In the genomic region with DNA sequence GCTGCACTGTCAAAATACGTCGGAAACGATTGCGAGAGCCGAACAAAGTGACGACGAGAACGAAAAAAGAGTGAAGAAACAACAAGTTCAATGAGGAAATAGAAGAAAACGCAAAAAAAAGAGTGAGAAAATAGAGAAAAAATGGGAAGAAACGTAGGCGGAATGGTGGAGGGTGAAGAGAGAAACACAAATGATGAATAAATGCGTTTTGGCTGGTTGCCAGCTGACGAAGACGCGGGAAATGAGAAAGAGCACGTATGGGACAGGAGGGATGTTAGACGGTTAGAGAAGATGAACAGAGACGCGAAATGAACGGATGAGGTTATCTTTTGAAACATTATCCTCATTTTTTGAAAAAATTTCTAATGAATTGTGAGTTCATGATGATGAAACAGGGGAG, we compare ENCODE assay signal across 1 worm cellular context.
TF ChIP-seq lines count a peak whose summit lies in the region.

No protein-coding gene starts in this region.

TF ChIP-seq in whole organism, L1 larva, 84 proteins besides CTCF, POLR2A, EP300 and RAD21 (continued from another document):
- no peak for TF ChIP-seq egl-13 (tag; optimal IDR thresholded peaks at IDR 0.05; lab: Kevin White, UChicago)
- TF ChIP-seq rnt-1 (tag; optimal IDR thresholded peaks at IDR 0.05; lab: Kevin White, UChicago) = peak; percentile 49
- no peak for TF ChIP-seq nhr-76 (tag; optimal IDR thresholded peaks at IDR 0.05; lab: Kevin White, UChicago)
- peak; percentile 60 for TF ChIP-seq swsn-7 (tag; optimal IDR thresholded peaks at IDR 0.05; lab: Kevin White, UChicago)
- TF ChIP-seq vab-15 (tag; optimal IDR thresholded peaks at IDR 0.05; lab: Kevin White, UChicago) = no peak
- TF ChIP-seq ces-1 (GFP tag; optimal IDR thresholded peaks at IDR 0.05; lab: Kevin White, UChicago) = no peak
- no peak for TF ChIP-seq ceh-8 (GFP tag; optimal IDR thresholded peaks at IDR 0.05; lab: Kevin White, UChicago)
- peak; percentile 80 for TF ChIP-seq nhr-85 (tag; lab: Kevin White, UChicago)
- TF ChIP-seq unc-98 (GFP tag; IDR thresholded peaks at IDR 0.05; lab: Robert Waterston, UW) = no peak
- peak; percentile 67 for TF ChIP-seq nhr-20 (tag; optimal IDR thresholded peaks at IDR 0.05; lab: Kevin White, UChicago)
- TF ChIP-seq snu-23 (GFP tag; optimal IDR thresholded peaks at IDR 0.05; lab: Kevin White, UChicago) = peak; percentile 67
- TF ChIP-seq nhr-237 (tag; optimal IDR thresholded peaks at IDR 0.05; lab: Kevin White, UChicago) = no peak
- peak; percentile 57 to 72 for TF ChIP-seq efl-1 (optimal IDR thresholded peaks at IDR 0.05; lab: Kevin White, UChicago)
- peak; percentile 45 to 89 for TF ChIP-seq efl-1 (GFP tag; optimal IDR thresholded peaks at IDR 0.05 in 1 of 2; lab: Kevin White, UChicago)
- no peak for TF ChIP-seq ceh-63 (GFP tag; optimal IDR thresholded peaks at IDR 0.05; lab: Kevin White, UChicago)
- no peak for TF ChIP-seq sptf-1 (tag; optimal IDR thresholded peaks at IDR 0.05; lab: Kevin White, UChicago)
- no peak for TF ChIP-seq alr-1 (tag; optimal IDR thresholded peaks at IDR 0.05; lab: Kevin White, UChicago; ENCODE audit: borderline replicate concordance)
- no peak for TF ChIP-seq lin-39 (tag; optimal IDR thresholded peaks at IDR 0.05; lab: Kevin White, UChicago)
- TF ChIP-seq Y116A8C.19 (tag; optimal IDR thresholded peaks at IDR 0.05; lab: Kevin White, UChicago; ENCODE audit: borderline replicate concordance) = no peak
- no peak for TF ChIP-seq fos-1 (tag; optimal IDR thresholded peaks at IDR 0.05; lab: Kevin White, UChicago)
- TF ChIP-seq lin-14 (GFP tag; optimal IDR thresholded peaks at IDR 0.05; lab: Kevin White, UChicago) = peak; percentile 97
- peak; percentile 50 for TF ChIP-seq nhr-47 (tag; optimal IDR thresholded peaks at IDR 0.05; lab: Kevin White, UChicago)
- no peak for TF ChIP-seq nhr-11 (tag; optimal IDR thresholded peaks at IDR 0.05; lab: Kevin White, UChicago)
TF ChIP-seq in whole organism, L1 larva: peak in this region for 35.
